Worm (Caenorhabditis elegans): ENCODE results near the gene epg-6.

The epg-6 gene

ce11 chrIII:10599699-10600098 lies 289 bp downstream of the epg-6 start (continued):
- TF ChIP-seq Y67H2A.10 (GFP tag; conservative IDR thresholded peaks at IDR 0.05) (no peak), tbp1 (GFP tag; optimal IDR thresholded peaks at IDR 0.05) (peak; percentile 1), dpl-1 (GFP tag; optimal IDR thresholded peaks at IDR 0.05) (no peak), ceh-40 (GFP tag; IDR thresholded peaks at IDR 0.05) (no peak), dpff-1 (tag; optimal IDR thresholded peaks at IDR 0.05) (no peak), nhr-80 (tag; optimal IDR thresholded peaks at IDR 0.05) (peak; percentile 70), unc-62 (GFP tag; optimal IDR thresholded peaks at IDR 0.05) (no peak), Y53G8AR.9 (GFP tag; conservative IDR thresholded peaks at IDR 0.05) (no peak), F10E7.11 (tag; optimal IDR thresholded peaks at IDR 0.05) (no peak), nfya-1 (tag; optimal IDR thresholded peaks at IDR 0.05; ENCODE audit: borderline replicate concordance, insufficient read depth) (no peak), lag-1 (GFP tag; IDR thresholded peaks at IDR 0.05) (no peak), mcd-1 (GFP tag; IDR thresholded peaks at IDR 0.05) (peak; percentile 70), chd-7 (tag; optimal IDR thresholded peaks at IDR 0.05) (no peak), F39B2.1 (GFP tag; IDR thresholded peaks at IDR 0.05) (no peak), him-1 (tag; optimal IDR thresholded peaks at IDR 0.05) (no peak), egl-44 (GFP tag; IDR thresholded peaks at IDR 0.05) (peak; percentile 32; the same call in 1 of the 2 replicates), ztf-28 (GFP tag; IDR thresholded peaks at IDR 0.05) (no peak), atf-7 (tag; optimal IDR thresholded peaks at IDR 0.05) (no peak), ceh-100 (GFP tag; IDR thresholded peaks at IDR 0.05) (0 out of 2 replicates have a peak, but pooled peaks have one; percentile 9), K12H6.12 (tag; optimal IDR thresholded peaks at IDR 0.05) (peak; percentile 29), nhr-90 (tag; optimal IDR thresholded peaks at IDR 0.05) (no peak), ZK185.1 (tag; optimal IDR thresholded peaks at IDR 0.05; ENCODE audit: poor library complexity, severe bottlenecking) (no peak), lsl-1 (GFP tag; optimal IDR thresholded peaks at IDR 0.05) (no peak), sea-2 (GFP tag; IDR thresholded peaks at IDR 0.05) (no peak), F23B12.7 (tag; optimal IDR thresholded peaks at IDR 0.05; ENCODE audit: insufficient read depth) (peak; percentile 4), bed-1 (GFP tag; IDR thresholded peaks at IDR 0.05) (no peak), repo-1 (tag; optimal IDR thresholded peaks at IDR 0.05) (no peak), hmg-1.2 (GFP tag; IDR thresholded peaks at IDR 0.05) (peak; percentile 49; the same call in 1 of the 2 replicates), Y79H2A.3 (GFP tag; conservative IDR thresholded peaks at IDR 0.05) (no peak), xnd-1 (tag; optimal IDR thresholded peaks at IDR 0.05) (no peak)

- TF ChIP-seq cebp-1 (GFP tag; IDR thresholded peaks at IDR 0.05) (no peak), cebp-1 (tag; optimal IDR thresholded peaks at IDR 0.05) (peak; percentile 14), K11D2.4 (GFP tag; IDR thresholded peaks at IDR 0.05) (no peak)
These were observed 3.6 kb downstream of the epg-6 start, which contains the start of gene Y39A1A.3 for ce11 chrIII:10596387-10596786. Gene Y39A1A.3 (minus strand): TSS chrIII:10596487.

DNA sequence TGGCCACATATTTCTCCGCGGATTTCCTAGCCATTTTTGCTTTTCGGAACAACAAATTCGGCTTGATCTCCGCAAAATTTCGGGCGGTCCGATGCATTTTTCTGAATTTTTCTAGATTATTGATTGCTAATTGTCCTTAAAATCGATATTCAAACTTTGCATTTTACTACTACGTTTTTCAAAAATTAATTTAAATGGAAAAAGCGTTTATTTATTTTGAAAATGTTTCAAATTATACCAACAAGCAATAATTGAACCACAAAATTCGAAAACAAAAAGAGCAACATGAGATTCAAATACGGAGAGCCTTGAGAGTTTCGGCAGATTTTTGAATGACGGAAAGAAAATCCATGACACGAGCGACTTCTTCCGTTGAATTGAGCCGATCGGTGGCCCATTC lies 4.9 kb downstream of the epg-6 start, which contains the start of gene Y45F3A.9:
Gene Y45F3A.9 (minus strand): TSS at position 101 of the 400 bp plus-strand sequence.
- TF ChIP-seq sdz-38 (tag; optimal IDR thresholded peaks at IDR 0.05) (no peak), Y53F4B.3 (GFP tag; IDR thresholded peaks at IDR 0.05) (no peak), unc-130 (GFP tag; optimal IDR thresholded peaks at IDR 0.05) (no peak), ekl-4 (GFP tag; IDR thresholded peaks at IDR 0.05) (no peak), lin-35 (GFP tag; optimal IDR thresholded peaks at IDR 0.05) (no peak), xnd-1 (tag; optimal IDR thresholded peaks at IDR 0.05) (no peak), dox-1 (GFP tag; IDR thresholded peaks at IDR 0.05) (no peak), somi-1 (GFP tag; optimal IDR thresholded peaks at IDR 0.05) (no peak), ztf-3 (GFP tag; optimal IDR thresholded peaks at IDR 0.05) (no peak), F33H1.4 (GFP tag; IDR thresholded peaks at IDR 0.05) (no peak), lir-1 (GFP tag; conservative IDR thresholded peaks at IDR 0.05) (no peak), D2030.7 (GFP tag; IDR thresholded peaks at IDR 0.05) (no peak), lin-54 (GFP tag; optimal IDR thresholded peaks at IDR 0.05) (no peak), Y53G8AR.9 (GFP tag; conservative IDR thresholded peaks at IDR 0.05) (no peak), nfya-2 (GFP tag; IDR thresholded peaks at IDR 0.05) (no peak), Y56A3A.18 (GFP tag; IDR thresholded peaks at IDR 0.05) (no peak)
